Worm (Caenorhabditis elegans): ENCODE results near the gene fbxa-56.

fbxa-56 gene

DNA sequence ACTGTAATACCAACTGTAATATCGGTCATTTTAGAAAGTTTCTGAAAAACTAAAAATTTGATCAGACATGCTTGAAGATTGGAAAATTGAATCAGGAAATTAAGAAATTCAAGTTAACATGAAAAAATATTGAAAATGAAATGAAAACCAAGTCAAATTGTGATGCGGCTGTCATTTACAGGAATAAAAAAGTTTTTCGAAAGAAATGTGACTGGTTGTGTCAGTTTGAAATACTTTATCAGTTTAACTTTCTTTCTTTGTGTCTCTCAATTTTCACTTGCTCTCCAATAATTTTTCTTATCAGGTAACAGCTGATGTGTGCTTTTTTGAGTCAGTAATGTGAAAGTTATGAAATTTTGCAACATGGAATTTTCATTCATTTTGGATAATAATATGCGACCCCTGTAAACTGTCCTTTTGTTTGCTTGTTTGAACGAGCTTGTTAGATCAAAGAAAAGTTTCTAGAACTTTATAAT, 8.4 kb upstream of the fbxa-56 start, which contains the start of gene fbxa-60 (continued):
- TF ChIP-seq hlh-30 (tag; optimal IDR thresholded peaks at IDR 0.05; ENCODE audit: insufficient read depth), result peak; percentile 16
- TF ChIP-seq nhr-6 (tag; optimal IDR thresholded peaks at IDR 0.05), result no peak
- TF ChIP-seq F44E2.7 (GFP tag; IDR thresholded peaks at IDR 0.05), result no peak
- TF ChIP-seq daf-12 (tag; optimal IDR thresholded peaks at IDR 0.05), result no peak
- TF ChIP-seq spr-1 (tag; optimal IDR thresholded peaks at IDR 0.05), result no peak
- no peak for TF ChIP-seq Y5F2A.4 (GFP tag; optimal IDR thresholded peaks at IDR 0.05)
- TF ChIP-seq nhr-11 (tag; optimal IDR thresholded peaks at IDR 0.05), result no peak
- no peak for TF ChIP-seq Y75B8A.6 (GFP tag; IDR thresholded peaks at IDR 0.05)
- TF ChIP-seq set-16 (GFP tag; IDR thresholded peaks at IDR 0.05), result no peak
- no peak for TF ChIP-seq rbr-2 (tag; optimal IDR thresholded peaks at IDR 0.05)
- peak; percentile 63 for TF ChIP-seq dve-1 (tag; optimal IDR thresholded peaks at IDR 0.05; ENCODE audit: insufficient read depth)
- no peak for TF ChIP-seq nhr-111 (GFP tag; optimal IDR thresholded peaks at IDR 0.05)
- no peak for TF ChIP-seq F49E8.2 (tag; optimal IDR thresholded peaks at IDR 0.05; ENCODE audit: borderline replicate concordance)
- no peak for TF ChIP-seq lin-13 (GFP tag; optimal IDR thresholded peaks at IDR 0.05)
- no peak for TF ChIP-seq arid-1 (GFP tag; conservative IDR thresholded peaks at IDR 0.05)
- no peak for TF ChIP-seq lin-39 (tag; optimal IDR thresholded peaks at IDR 0.05)
- no peak for TF ChIP-seq ceh-62 (tag; optimal IDR thresholded peaks at IDR 0.05)
- TF ChIP-seq nhr-28 (tag; optimal IDR thresholded peaks at IDR 0.05), result peak; percentile 61
- TF ChIP-seq vab-7 (GFP tag; IDR thresholded peaks at IDR 0.05), result no peak

DNA sequence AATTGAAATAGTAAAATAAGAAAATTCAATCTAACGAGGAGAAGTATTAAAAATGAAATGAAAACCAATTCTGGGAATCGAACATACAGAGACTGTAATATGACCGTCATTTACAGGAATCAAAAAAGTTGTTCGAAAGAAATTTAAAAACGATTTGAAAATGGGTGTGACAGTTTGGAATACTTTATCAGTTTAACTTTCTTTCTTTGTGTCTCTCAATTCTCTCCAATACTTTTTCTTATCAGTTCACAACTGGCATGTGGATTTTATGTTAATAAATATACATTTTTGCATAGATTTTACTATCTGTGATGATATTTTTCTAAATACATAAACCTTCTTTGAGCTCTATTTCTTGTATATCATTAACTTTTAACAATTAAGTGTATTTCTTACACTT, 6.5 kb upstream of the fbxa-56 start:
- TF ChIP-seq dmd-6 (GFP tag; IDR thresholded peaks at IDR 0.05) (peak; percentile 78), php-3 (GFP tag; IDR thresholded peaks at IDR 0.05) (peak; percentile 78)

DNA sequence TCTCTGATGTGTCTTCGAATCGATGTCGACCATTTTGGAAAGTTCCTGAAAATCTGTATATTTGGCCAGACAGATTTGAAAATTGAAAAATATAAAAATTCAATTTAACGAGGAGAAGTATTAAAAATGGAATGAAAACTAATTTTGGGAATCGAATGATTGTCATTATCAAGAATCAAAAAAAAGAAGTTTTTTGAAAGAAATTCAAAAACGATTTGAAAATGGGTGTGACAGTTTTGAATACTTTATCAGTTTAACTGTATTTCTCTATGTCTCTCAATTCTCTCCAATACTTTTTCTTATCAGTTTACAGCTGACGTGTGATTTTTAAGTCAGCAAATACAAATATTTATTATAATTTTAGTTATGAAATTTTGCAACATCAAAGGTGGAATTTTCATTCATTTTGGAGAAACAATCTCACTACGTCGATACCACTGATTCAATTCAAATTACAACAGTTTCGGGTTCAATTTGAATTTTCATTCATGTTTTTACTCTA, 5.6 kb upstream of the fbxa-56 start, which contains the start of gene fbxa-59:
TSS of gene fbxa-59 (minus strand) at position 51 of the 502 bp plus-strand sequence.
- TF ChIP-seq hmg-1.1 (GFP tag; IDR thresholded peaks at IDR 0.05) (no peak), pha-4 (GFP tag; IDR thresholded peaks at IDR 0.05) (no peak), pha-4 (tag; optimal IDR thresholded peaks at IDR 0.05) (no peak), dmd-6 (GFP tag; IDR thresholded peaks at IDR 0.05) (peak; percentile 75), aly-2 (tag; optimal IDR thresholded peaks at IDR 0.05) (no peak), daf-16 (GFP tag; optimal IDR thresholded peaks at IDR 0.05) (no peak), daf-16 (tag; optimal IDR thresholded peaks at IDR 0.05) (peak; percentile 71), nhr-11 (tag; optimal IDR thresholded peaks at IDR 0.05) (no peak), ceh-82 (tag; optimal IDR thresholded peaks at IDR 0.05) (no peak), ama-1 (optimal IDR thresholded peaks at IDR 0.05) (no peak), ceh-28 (tag; optimal IDR thresholded peaks at IDR 0.05) (no peak), snpc-1.2 (GFP tag; IDR thresholded peaks at IDR 0.05) (no peak), arid-1 (GFP tag; conservative IDR thresholded peaks at IDR 0.05) (no peak), lin-38 (GFP tag; IDR thresholded peaks at IDR 0.05) (0 out of 2 replicates have a peak, but pooled peaks have one; percentile 10), php-3 (GFP tag; IDR thresholded peaks at IDR 0.05) (peak; percentile 26; the same call in 1 of the 2 replicates), spr-3 (GFP tag; optimal IDR thresholded peaks at IDR 0.05) (no peak), mdt-29 (GFP tag; IDR thresholded peaks at IDR 0.05) (no peak), tag-97 (GFP tag; IDR thresholded peaks at IDR 0.05) (no peak), hlh-11 (tag; optimal IDR thresholded peaks at IDR 0.05) (peak; percentile 66), dve-1 (tag; optimal IDR thresholded peaks at IDR 0.05; ENCODE audit: insufficient read depth) (peak; percentile 71), zip-2 (tag; optimal IDR thresholded peaks at IDR 0.05) (peak; percentile 10), Y5F2A.4 (GFP tag; optimal IDR thresholded peaks at IDR 0.05) (no peak), nhr-28 (tag; optimal IDR thresholded peaks at IDR 0.05) (peak; percentile 39), nhr-77 (tag; optimal IDR thresholded peaks at IDR 0.05) (peak; percentile 27), pqm-1 (tag; optimal IDR thresholded peaks at IDR 0.05) (peak; percentile 60), hlh-30 (tag; optimal IDR thresholded peaks at IDR 0.05; ENCODE audit: insufficient read depth) (peak; percentile 16)

All from whole organism, L4 larva.